Worm (Caenorhabditis elegans) whole organism, L3 larva: ENCODE results near the gene Y54F10AM.15.
"Not testable (repeated sequence)": the region's sequence is repeated elsewhere in the genome, so short reads cannot be mapped to it uniquely, and the experiment has no call there.

ENCODE experiments used
- ceh-28 ChIP-seq: fragments of 150-350 bp; optimal IDR thresholded peaks from 2 replicates; lab custom pipeline; 2014; ENCODE audit warnings: missing biosample characterization, missing genetic modification reagents, missing genetic modification characterization
- ceh-82 ChIP-seq: fragments of 150-350 bp; optimal IDR thresholded peaks from 2 replicates; lab custom pipeline; 2014; ENCODE audit warnings: missing biosample characterization, missing genetic modification characterization
- daf-12 ChIP-seq: fragments of 150-350 bp; optimal IDR thresholded peaks from 2 replicates; lab custom pipeline; 2014; ENCODE audit warnings: missing biosample characterization, missing genetic modification reagents, missing genetic modification characterization
- egl-5 ChIP-seq: fragments of 150-350 bp; optimal IDR thresholded peaks from 2 replicates; lab custom pipeline; 2017; ENCODE audit warnings: missing biosample characterization, missing genetic modification reagents, missing genetic modification characterization, inconsistent platforms
- elt-1 ChIP-seq: fragments of 150-350 bp; optimal IDR thresholded peaks from 2 replicates; lab custom pipeline; 2014; ENCODE audit warnings: missing biosample characterization, missing genetic modification characterization
- elt-2 ChIP-seq: sonication (generic microtip); optimal IDR thresholded peaks from 2 replicates; lab custom pipeline; 2016; ENCODE audit warnings: missing genetic modification reagents, mild to moderate bottlenecking, missing genetic modification characterization, missing compliant biosample characterization
- fkh-10 ChIP-seq: sonication (generic microtip); optimal IDR thresholded peaks from 2 replicates; lab custom pipeline; 2017; ENCODE audit warnings: missing biosample characterization, missing genetic modification reagents, missing genetic modification characterization
- fkh-2 ChIP-seq: fragments of 150-350 bp; optimal IDR thresholded peaks from 2 replicates; lab custom pipeline; 2014; ENCODE audit warnings: missing biosample characterization, missing genetic modification reagents, missing genetic modification characterization
- fos-1 ChIP-seq: fragments of 150-350 bp; optimal IDR thresholded peaks from 2 replicates; lab custom pipeline; 2014; ENCODE audit warnings: missing biosample characterization, missing genetic modification characterization
- hmg-11 ChIP-seq: sonication (generic microtip); optimal IDR thresholded peaks from 2 replicates; lab custom pipeline; 2016; ENCODE audit warnings: missing genetic modification characterization, missing compliant biosample characterization
- jun-1 ChIP-seq: fragments of 150-350 bp; optimal IDR thresholded peaks from 2 replicates; lab custom pipeline; 2014; ENCODE audit warnings: missing biosample characterization, missing genetic modification reagents, missing genetic modification characterization
- lin-15B ChIP-seq: fragments of 150-350 bp; optimal IDR thresholded peaks from 2 replicates; lab custom pipeline; 2014; ENCODE audit warnings: missing biosample characterization, missing genetic modification characterization
- lin-39 ChIP-seq: fragments of 150-350 bp; optimal IDR thresholded peaks from 2 replicates; lab custom pipeline; 2018; ENCODE audit warnings: missing biosample characterization, missing genetic modification reagents, missing genetic modification characterization
- lsy-12 ChIP-seq: sonication (generic microtip); optimal IDR thresholded peaks from 2 replicates; lab custom pipeline; 2016; ENCODE audit warnings: mild to moderate bottlenecking, missing genetic modification characterization, missing compliant biosample characterization
- nfya-1 ChIP-seq: sonication (generic microtip); optimal IDR thresholded peaks from 2 replicates; lab custom pipeline; 2017; ENCODE audit warnings: missing genetic modification characterization, mild to moderate bottlenecking, missing compliant biosample characterization, antibody characterized with exemption, moderate library complexity; ENCODE audit not compliant: insufficient read depth
- nhr-12 ChIP-seq: fragments of 150-350 bp; optimal IDR thresholded peaks from 2 replicates; lab custom pipeline; 2014; ENCODE audit warnings: missing biosample characterization, missing genetic modification characterization
- nhr-23 ChIP-seq: fragments of 150-350 bp; optimal IDR thresholded peaks from 2 replicates; lab custom pipeline; 2014; ENCODE audit warnings: missing biosample characterization, missing genetic modification reagents, missing genetic modification characterization
- nhr-237 ChIP-seq: fragments of 150-350 bp; optimal IDR thresholded peaks from 2 replicates; lab custom pipeline; 2014; ENCODE audit warnings: missing biosample characterization, missing genetic modification characterization
- nhr-25 ChIP-seq: sonication (generic microtip); optimal IDR thresholded peaks from 2 replicates; lab custom pipeline; 2017; ENCODE audit warnings: missing biosample characterization, missing genetic modification characterization
- nhr-67 ChIP-seq: fragments of 150-350 bp; optimal IDR thresholded peaks from 2 replicates; lab custom pipeline; 2014; ENCODE audit warnings: missing biosample characterization, missing genetic modification characterization
- nhr-77 ChIP-seq: fragments of 150-350 bp; optimal IDR thresholded peaks from 2 replicates; lab custom pipeline; 2014; ENCODE audit warnings: missing biosample characterization, missing genetic modification characterization
- pha-4 ChIP-seq: fragments of 150-350 bp; optimal IDR thresholded peaks from 2 replicates; lab custom pipeline; 2014; ENCODE audit warnings: missing biosample characterization, missing genetic modification reagents, missing genetic modification characterization
- skn-1 ChIP-seq: fragments of 150-350 bp; optimal IDR thresholded peaks from 2 replicates; lab custom pipeline; 2014; ENCODE audit warnings: missing biosample characterization, missing genetic modification characterization
- snpc-4 ChIP-seq: fragments of 150-350 bp; optimal IDR thresholded peaks from 2 replicates; lab custom pipeline; 2014; ENCODE audit warnings: missing biosample characterization, missing genetic modification characterization
- tbx-2 ChIP-seq: sonication (generic microtip); optimal IDR thresholded peaks from 2 replicates; lab custom pipeline; 2016; ENCODE audit warnings: mild to moderate bottlenecking, missing genetic modification characterization, missing compliant biosample characterization
- unc-39 ChIP-seq: sonication (generic microtip); optimal IDR thresholded peaks from 4 replicates; lab custom pipeline; 2017; ENCODE audit warnings: missing biosample characterization, missing genetic modification characterization
- unc-62 ChIP-seq: fragments of 150-350 bp; sonication (generic microtip); optimal IDR thresholded peaks from 4 replicates; lab custom pipeline; 2014; ENCODE audit warnings: missing biosample characterization, missing genetic modification reagents, missing genetic modification characterization
- zag-1 ChIP-seq: fragments of 150-350 bp; optimal IDR thresholded peaks from 2 replicates; lab custom pipeline; 2014; ENCODE audit warnings: missing biosample characterization, missing genetic modification characterization
- ztf-11 ChIP-seq: fragments of 150-350 bp; optimal IDR thresholded peaks from 2 replicates; lab custom pipeline; 2014; ENCODE audit warnings: missing biosample characterization, missing genetic modification characterization
- ztf-4 ChIP-seq: fragments of 150-350 bp; optimal IDR thresholded peaks from 2 replicates; lab custom pipeline; 2014; ENCODE audit warnings: missing biosample characterization, missing genetic modification characterization

The Y54F10AM.15 gene

ce11 chrIII:2577982-2578381 lies 49.5 kb upstream of the Y54F10AM.15 start:
- TF ChIP-seq elt-2 (tag; lab: Kevin White, UChicago): no peak

DNA sequence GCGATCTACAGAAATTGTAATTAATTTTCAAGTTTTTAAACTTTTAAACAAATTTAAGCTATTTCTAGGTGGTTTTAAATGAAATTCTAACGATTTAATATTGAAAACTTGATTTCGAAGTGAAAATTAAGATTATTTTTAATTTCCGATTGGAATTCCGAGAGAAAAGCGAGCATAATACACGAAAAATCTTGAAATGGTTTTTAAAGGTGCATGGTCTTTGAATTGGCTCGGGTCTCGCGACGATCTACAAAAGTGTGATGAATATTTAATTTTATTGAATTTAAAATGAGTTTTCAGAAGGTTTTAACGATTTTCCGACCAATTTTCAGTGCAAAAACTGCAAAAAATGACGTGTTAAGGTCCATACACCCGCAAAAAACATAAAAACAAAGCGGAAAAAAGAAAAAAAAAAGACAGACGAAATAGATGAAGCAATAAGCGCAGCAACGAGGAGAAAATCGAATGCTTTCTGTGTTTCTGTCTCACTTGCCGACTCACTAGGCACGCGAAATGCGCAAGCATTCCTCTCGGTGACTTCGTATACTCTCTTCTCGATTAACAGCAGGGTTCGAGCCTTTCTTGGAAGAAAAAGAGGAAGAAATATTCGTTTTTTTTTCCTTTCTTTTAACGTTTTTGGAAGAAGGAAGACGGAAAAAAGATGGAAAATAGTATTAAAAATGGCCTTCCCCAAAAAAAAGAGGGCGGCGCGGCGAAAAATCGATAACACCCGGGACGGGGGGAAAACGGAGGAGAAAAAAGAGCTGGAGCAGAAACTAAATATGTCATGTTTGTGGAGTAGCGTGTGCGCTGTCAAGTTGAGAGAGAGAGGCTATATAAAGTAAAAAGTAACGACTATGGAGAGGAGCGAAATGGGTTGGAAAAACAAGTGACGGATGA lies 48.1 kb upstream of the Y54F10AM.15 start:
- TF ChIP-seq ceh-28 (tag; lab: Kevin White, UChicago): peak; percentile 58
- TF ChIP-seq nhr-67 (tag; lab: Kevin White, UChicago): no peak
- TF ChIP-seq nhr-12 (tag; lab: Kevin White, UChicago): no peak
- TF ChIP-seq pha-4 (tag; lab: Kevin White, UChicago): peak; percentile 50
- peak; percentile 27 for TF ChIP-seq unc-62 (GFP tag; lab: Kevin White, UChicago)
- TF ChIP-seq tbx-2 (tag; lab: Kevin White, UChicago): peak; percentile 2
- TF ChIP-seq ztf-11 (tag; lab: Kevin White, UChicago): no peak
- peak; percentile 25 for TF ChIP-seq jun-1 (tag; lab: Kevin White, UChicago)
- TF ChIP-seq snpc-4 (tag; lab: Kevin White, UChicago): peak; percentile 60
- peak; percentile 26 for TF ChIP-seq elt-2 (tag; lab: Kevin White, UChicago)
- TF ChIP-seq fkh-10 (GFP tag; lab: Kevin White, UChicago): peak; percentile 34
- TF ChIP-seq lin-15B: peak; percentile 69
- no peak for TF ChIP-seq ztf-4 (tag; lab: Kevin White, UChicago)
- TF ChIP-seq nhr-237 (tag; lab: Kevin White, UChicago): no peak
- TF ChIP-seq lsy-12 (tag; lab: Kevin White, UChicago): no peak
- no peak for TF ChIP-seq daf-12 (tag; lab: Kevin White, UChicago)
- TF ChIP-seq hmg-11 (tag; lab: Kevin White, UChicago): peak; percentile 57
- TF ChIP-seq lin-39 (tag; lab: Kevin White, UChicago): peak; percentile 50
- peak; percentile 84 for TF ChIP-seq nfya-1 (tag; lab: Kevin White, UChicago)
- peak; percentile 39 for TF ChIP-seq nhr-23
- peak; percentile 10 for TF ChIP-seq egl-5
- TF ChIP-seq, all 47 proteins: peak for 14

ce11 chrIII:2575635-2576164 lies 47.2 kb upstream of the Y54F10AM.15 start, which contains the start of gene Y54F10AR.1:
Gene Y54F10AR.1 (minus strand): TSS chrIII:2575685.
- TF ChIP-seq lsy-12 (tag; lab: Kevin White, UChicago) (no peak), unc-62 (GFP tag; lab: Kevin White, UChicago) (no peak), zag-1 (tag; lab: Kevin White, UChicago) (no peak)

- no peak for TF ChIP-seq nhr-77 (tag; lab: Kevin White, UChicago)
- peak; percentile 93 for TF ChIP-seq nfya-1 (tag; lab: Kevin White, UChicago)
These were observed 43.9 kb upstream of the Y54F10AM.15 start for ce11 chrIII:2572421-2572820.

- TF ChIP-seq fos-1 (tag; lab: Kevin White, UChicago) (no peak), nhr-12 (tag; lab: Kevin White, UChicago) (no peak), unc-39 (tag; lab: Kevin White, UChicago) (no peak), hmg-11 (tag; lab: Kevin White, UChicago) (no peak), nfya-1 (tag; lab: Kevin White, UChicago) (no peak), nhr-77 (tag; lab: Kevin White, UChicago) (no peak), skn-1 (tag; lab: Kevin White, UChicago) (no peak), fkh-2 (no peak), ceh-82 (no peak), lin-15B (no peak), nhr-25 (tag; lab: Kevin White, UChicago) (no peak)
These were observed 43.0 kb upstream of the Y54F10AM.15 start, which contains the start of gene Y54F10AR.2 for ce11 chrIII:2571447-2571846. Gene Y54F10AR.2 (minus strand): TSS chrIII:2571547.

ce11 chrIII:2563883-2564282 lies 35.4 kb upstream of the Y54F10AM.15 start, which contains the start of gene Y54F10AM.11:
Gene Y54F10AM.11 (minus strand): TSS chrIII:2563983.
- not testable (repeated sequence) for TF ChIP-seq lsy-12, elt-1, hmg-11 (tag; lab: Kevin White, UChicago)
